Worm (Caenorhabditis elegans): Measurements from ENCODE around the gene Y42H9AR.5.

Gene Y42H9AR.5

DNA sequence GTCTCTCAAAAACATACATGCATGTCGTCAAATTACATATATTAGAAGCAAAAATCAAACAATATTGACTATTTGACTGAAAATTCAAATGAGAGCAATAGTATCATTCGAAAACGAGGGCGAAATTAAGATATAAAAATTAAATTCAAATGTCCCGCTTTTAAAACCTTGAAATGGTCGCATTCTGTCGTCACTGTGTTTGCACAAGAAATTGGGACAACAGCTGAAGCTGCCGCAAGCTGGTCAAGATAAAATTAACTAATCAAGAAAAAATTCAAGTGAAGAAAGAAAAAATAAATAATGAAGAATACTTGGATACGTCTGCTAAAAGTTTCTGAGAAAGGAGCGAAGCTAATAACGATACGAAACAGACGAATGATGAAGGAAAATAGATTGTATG, 10.3 kb downstream of the Y42H9AR.5 start:
- TF ChIP-seq ZK337.2 (GFP tag; IDR thresholded peaks at IDR 0.05), result no peak
- TF ChIP-seq nhr-28 (tag; optimal IDR thresholded peaks at IDR 0.05), result no peak
- TF ChIP-seq snpc-1.2 (GFP tag; IDR thresholded peaks at IDR 0.05), result no peak
- no peak for TF ChIP-seq nhr-48 (tag; optimal IDR thresholded peaks at IDR 0.05)
- TF ChIP-seq daf-16 (GFP tag; optimal IDR thresholded peaks at IDR 0.05), result no peak
- TF ChIP-seq daf-16 (tag; optimal IDR thresholded peaks at IDR 0.05), result peak; percentile 1
- TF ChIP-seq mes-2 (tag; optimal IDR thresholded peaks at IDR 0.05; ENCODE audit: poor library complexity, severe bottlenecking), result peak; percentile 24
- no peak for TF ChIP-seq lin-39 (tag; optimal IDR thresholded peaks at IDR 0.05)
- TF ChIP-seq Y105C5A.15 (GFP tag; IDR thresholded peaks at IDR 0.05), result no peak
- TF ChIP-seq egl-27 (tag; optimal IDR thresholded peaks at IDR 0.05), result no peak
- TF ChIP-seq daf-19 (GFP tag; conservative IDR thresholded peaks at IDR 0.05), result no peak
- TF ChIP-seq ceh-28 (tag; optimal IDR thresholded peaks at IDR 0.05), result no peak
- TF ChIP-seq T20F7.1 (GFP tag; optimal IDR thresholded peaks at IDR 0.05), result no peak
- TF ChIP-seq F49E8.2 (tag; optimal IDR thresholded peaks at IDR 0.05; ENCODE audit: borderline replicate concordance), result no peak
- no peak for TF ChIP-seq php-3 (GFP tag; IDR thresholded peaks at IDR 0.05)
- TF ChIP-seq nhr-10 (tag; optimal IDR thresholded peaks at IDR 0.05), result no peak
- TF ChIP-seq zip-2 (tag; optimal IDR thresholded peaks at IDR 0.05), result no peak
- no peak for TF ChIP-seq fos-1 (tag; optimal IDR thresholded peaks at IDR 0.05)
- peak; percentile 51 for TF ChIP-seq dpl-1 (GFP tag; optimal IDR thresholded peaks at IDR 0.05)
- TF ChIP-seq zfp-3 (GFP tag; conservative IDR thresholded peaks at IDR 0.05), result no peak
- no peak for TF ChIP-seq duxl-1 (tag; optimal IDR thresholded peaks at IDR 0.05; ENCODE audit: poor library complexity)

DNA sequence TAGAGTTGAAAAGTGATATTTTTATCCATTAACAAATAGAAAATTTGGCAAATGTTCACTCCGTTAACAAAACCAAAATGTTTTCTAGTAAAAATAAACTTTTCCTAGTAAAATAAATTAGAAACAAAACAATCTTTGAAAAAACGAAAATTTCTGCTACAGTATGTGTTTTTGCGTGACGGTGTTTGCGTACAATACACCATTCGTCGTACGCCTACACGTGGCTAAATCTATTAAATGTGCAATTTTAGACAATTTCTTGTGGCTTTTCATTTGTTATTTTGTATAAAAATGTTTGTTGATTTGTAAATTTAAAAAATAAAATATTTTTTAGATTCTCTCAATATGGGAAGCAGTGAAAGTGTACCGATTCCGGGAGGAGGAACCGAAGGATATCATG, 10.8 kb downstream of the Y42H9AR.5 start, which contains the start of gene Y42H9AR.1:
TSS of gene Y42H9AR.1 (plus strand) at position 233 of the 400 bp plus-strand sequence.
- TF ChIP-seq lin-13 (GFP tag; optimal IDR thresholded peaks at IDR 0.05) (no peak), mdl-1 (tag; optimal IDR thresholded peaks at IDR 0.05) (peak in 1 of 2 experiments; percentile 57), hmg-1.1 (GFP tag; IDR thresholded peaks at IDR 0.05) (0 out of 2 replicates have a peak, but pooled peaks have one; percentile 3), T20F7.1 (GFP tag; optimal IDR thresholded peaks at IDR 0.05) (peak; percentile 40), hlh-30 (tag; optimal IDR thresholded peaks at IDR 0.05; ENCODE audit: insufficient read depth) (peak; percentile 64), egl-27 (tag; optimal IDR thresholded peaks at IDR 0.05) (no peak), ceh-32 (tag; optimal IDR thresholded peaks at IDR 0.05; ENCODE audit: poor library complexity) (no peak), lsy-2 (tag; optimal IDR thresholded peaks at IDR 0.05) (peak in 1 of 2 experiments; percentile 37), mes-2 (tag; optimal IDR thresholded peaks at IDR 0.05; ENCODE audit: poor library complexity, severe bottlenecking) (peak; percentile 24), ces-1 (GFP tag; optimal IDR thresholded peaks at IDR 0.05) (no peak), lin-39 (tag; optimal IDR thresholded peaks at IDR 0.05) (no peak), dpl-1 (GFP tag; optimal IDR thresholded peaks at IDR 0.05) (peak; percentile 52)

DNA sequence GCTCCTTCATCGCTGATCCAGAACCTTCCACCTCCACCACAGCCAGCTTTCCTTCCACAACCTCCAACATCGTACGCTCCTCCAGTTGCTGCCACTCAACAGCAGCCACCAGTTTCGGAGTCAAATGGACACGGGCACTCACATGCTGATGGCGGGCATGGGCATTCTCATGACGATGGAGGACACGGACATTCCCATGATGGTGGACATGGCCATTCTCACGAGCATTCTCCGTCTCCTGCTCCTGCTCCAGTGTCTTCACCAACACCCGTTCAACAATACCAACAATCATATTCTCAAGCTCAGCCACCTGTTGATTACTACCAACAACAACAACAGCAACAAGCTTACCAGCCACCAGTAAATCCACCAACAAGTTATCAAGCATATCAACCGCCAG, 12.2 kb downstream of the Y42H9AR.5 start:
- TF ChIP-seq dmd-9 (GFP tag; IDR thresholded peaks at IDR 0.05), result no peak
- TF ChIP-seq dmd-6 (GFP tag; IDR thresholded peaks at IDR 0.05), result no peak
- peak in 1 of 2 experiments; percentile 94 for TF ChIP-seq unc-62 (GFP tag; optimal IDR thresholded peaks at IDR 0.05 in 1 of 2)
- TF ChIP-seq unc-62 (tag; optimal IDR thresholded peaks at IDR 0.05), result no peak
- TF ChIP-seq hlh-30 (tag; optimal IDR thresholded peaks at IDR 0.05; ENCODE audit: insufficient read depth), result no peak
- TF ChIP-seq zip-11 (GFP tag; IDR thresholded peaks at IDR 0.05), result no peak

DNA sequence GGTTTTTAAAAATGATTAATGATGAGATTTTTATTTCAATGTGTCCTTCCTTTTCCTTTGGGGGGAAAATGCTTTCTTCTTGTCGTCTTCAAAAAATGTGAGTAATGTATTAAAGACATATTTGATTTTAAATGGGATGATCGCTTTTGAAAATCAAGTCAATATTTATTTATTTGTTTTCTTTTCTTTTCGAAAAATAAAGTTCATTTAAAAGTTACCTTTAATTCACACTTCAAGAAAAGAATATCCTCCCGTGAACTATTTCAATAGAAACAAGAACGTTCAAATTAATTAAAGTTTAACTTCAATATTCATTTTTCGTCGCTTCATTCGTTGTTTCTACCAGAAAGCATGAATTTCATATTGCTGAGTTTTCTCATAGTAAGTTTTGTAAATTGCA, 13.1 kb downstream of the Y42H9AR.5 start, which contains the start of gene irld-8:
TSS of gene irld-8 (plus strand) at position 301 of the 400 bp plus-strand sequence.
- TF ChIP-seq Y5F2A.4 (GFP tag; optimal IDR thresholded peaks at IDR 0.05), result no peak
- TF ChIP-seq aha-1 (tag), result peak; percentile 79

Data from whole organism, L4 larva.